Fruit fly (Drosophila melanogaster) whole organism: ENCODE data around the gene Dnaaf6.

Source experiments
- CG8478 ChIP-seq: fragments of >200 bp; optimal IDR thresholded peaks from 2 replicates; lab custom pipeline; 2018; ENCODE audit warnings: inconsistent platforms
- Dll ChIP-seq: fragments of >200 bp; optimal IDR thresholded peaks from 2 replicates; lab custom pipeline; 2017
- EcR ChIP-seq, 2 experiments: fragments of >200 bp; optimal IDR thresholded peaks; 2 replicates each; lab custom pipeline; 2017; ENCODE audit warnings: missing biosample characterization in 2 of 2, missing genetic modification characterization in 2 of 2, missing genetic modification reagents in 2 of 2
- pan ChIP-seq: fragments of >200 bp; optimal IDR thresholded peaks from 2 replicates; lab custom pipeline; 2017
- psq ChIP-seq: fragments of >200 bp; optimal IDR thresholded peaks from 2 replicates; lab custom pipeline; 2017
- usp ChIP-seq: fragments of >200 bp; optimal IDR thresholded peaks from 2 replicates; lab custom pipeline; 2017; ENCODE audit warnings: missing biosample characterization, missing genetic modification characterization, mixed read lengths

DNA sequence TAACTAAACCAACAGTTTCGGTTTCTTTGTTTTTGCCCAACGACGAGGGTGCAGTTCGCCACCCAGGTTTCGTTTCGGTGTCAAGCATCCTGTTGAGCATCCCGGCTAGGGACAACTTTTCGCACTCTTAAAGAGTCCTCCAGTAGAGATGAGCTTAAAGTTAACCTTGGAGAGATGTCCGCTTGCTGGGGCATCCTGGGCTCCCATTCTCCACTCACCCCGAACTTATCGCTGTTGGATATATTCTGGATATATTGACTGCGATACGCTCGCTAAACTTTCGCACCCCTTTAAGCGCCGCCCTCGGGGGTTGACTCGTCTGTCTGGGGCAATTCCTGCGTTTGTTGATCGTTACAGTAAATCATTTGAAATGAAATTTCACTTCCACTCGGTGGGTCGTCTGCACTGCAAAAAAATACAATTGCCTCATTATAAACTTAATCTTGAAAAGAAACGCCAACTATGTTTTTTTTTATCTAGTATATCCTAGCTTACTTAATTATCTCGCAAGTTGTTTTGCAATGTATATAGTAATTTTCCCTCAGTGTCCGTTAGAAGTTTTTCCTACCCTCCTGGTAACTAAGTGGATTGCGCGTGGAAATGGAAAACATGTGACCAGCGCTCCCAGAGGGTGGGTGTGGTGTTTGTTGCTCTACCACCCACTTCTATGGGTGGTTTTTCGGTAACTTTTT, 22.9 kb upstream of the Dnaaf6 start:
- TF ChIP-seq CG8478 (lab: Kevin White, UChicago) (no peak), psq (no peak), pan (no peak), Dll (lab: Kevin White, UChicago) (no peak), usp (GFP tag; lab: Kevin White, UChicago) (no peak), EcR (GFP tag; optimal IDR thresholded peaks at IDR 0.05; lab: Kevin White, UChicago) (no peak)
